Worm (Caenorhabditis elegans) whole organism, L4 larva: ENCODE data around the gene F10A3.17.

Experiments
- F26F4.8 ChIP-seq: fragments of 200-800 bp; sonication (Bioruptor generic); conservative IDR thresholded peaks from 2 replicates; pipeline ENCODE4 v1.3.6; 2022; ENCODE audit warnings: missing genetic modification characterization, missing compliant biosample characterization
- F49E8.2 ChIP-seq: sonication (generic microtip); optimal IDR thresholded peaks from 2 replicates; lab custom pipeline; 2016; ENCODE audit warnings: missing compliant biosample characterization, mild to moderate bottlenecking, missing genetic modification characterization, borderline replicate concordance
- R02D3.7 ChIP-seq: fragments of 150-350 bp; sonication (generic microtip); optimal IDR thresholded peaks from 3 replicates; lab custom pipeline; 2014; ENCODE audit warnings: missing biosample characterization, missing genetic modification characterization
- arid-1 ChIP-seq: fragments of 200-800 bp; sonication (Bioruptor generic); conservative IDR thresholded peaks from 2 replicates; pipeline ENCODE4 v1.3.6; 2022; ENCODE audit warnings: missing genetic modification reagents, missing genetic modification characterization, missing compliant biosample characterization
- ceh-20 ChIP-seq: fragments of 200-800 bp; sonication (Bioruptor generic); IDR thresholded peaks from 2 replicates; pipeline ENCODE4 v1.3.6; 2022; ENCODE audit warnings: missing genetic modification reagents, missing genetic modification characterization, missing compliant biosample characterization
- ceh-28 ChIP-seq: fragments of 150-350 bp; optimal IDR thresholded peaks from 2 replicates; lab custom pipeline; 2014; ENCODE audit warnings: missing biosample characterization, missing genetic modification reagents, missing genetic modification characterization
- ceh-82 ChIP-seq: sonication (generic microtip); optimal IDR thresholded peaks from 2 replicates; lab custom pipeline; 2017; ENCODE audit warnings: missing biosample characterization, missing genetic modification characterization
- ces-1 ChIP-seq: fragments of 150-350 bp; sonication (generic microtip); optimal IDR thresholded peaks from 4 replicates; lab custom pipeline; 2014; ENCODE audit warnings: missing biosample characterization, missing genetic modification reagents, missing genetic modification characterization
- ctbp-1 ChIP-seq: fragments of 200-800 bp; sonication (Bioruptor generic); IDR thresholded peaks from 2 replicates; pipeline ENCODE4 v1.3.6; 2022; ENCODE audit warnings: missing genetic modification reagents, missing genetic modification characterization, missing compliant biosample characterization
- dmd-6 ChIP-seq: fragments of 200-800 bp; sonication (Bioruptor generic); IDR thresholded peaks from 2 replicates; pipeline ENCODE4 v1.3.6; 2022; ENCODE audit warnings: missing genetic modification reagents, missing genetic modification characterization, missing compliant biosample characterization
- dmd-9 ChIP-seq: fragments of 200-800 bp; sonication (Bioruptor generic); IDR thresholded peaks from 2 replicates; pipeline ENCODE4 v1.3.6; 2022; ENCODE audit warnings: missing genetic modification reagents, missing genetic modification characterization, missing compliant biosample characterization
- duxl-1 ChIP-seq: sonication (generic microtip); optimal IDR thresholded peaks from 2 replicates; lab custom pipeline; 2016; ENCODE audit warnings: mild to moderate bottlenecking, missing genetic modification characterization, moderate library complexity, missing compliant biosample characterization; ENCODE audit not compliant: poor library complexity
- fos-1 ChIP-seq: fragments of 150-350 bp; optimal IDR thresholded peaks from 2 replicates; lab custom pipeline; 2014; ENCODE audit warnings: missing biosample characterization, missing genetic modification characterization
- lin-1 ChIP-seq: fragments of 200-800 bp; sonication (Bioruptor generic); IDR thresholded peaks from 2 replicates; pipeline ENCODE4 v1.3.6; 2022; ENCODE audit warnings: missing genetic modification reagents, missing genetic modification characterization, missing compliant biosample characterization
- lin-13 ChIP-seq: fragments of 150-350 bp; optimal IDR thresholded peaks from 2 replicates; lab custom pipeline; 2014; ENCODE audit warnings: missing biosample characterization, missing genetic modification reagents, missing genetic modification characterization
- lin-39 ChIP-seq: fragments of 150-350 bp; optimal IDR thresholded peaks from 2 replicates; lab custom pipeline; 2014; ENCODE audit warnings: missing biosample characterization, missing genetic modification reagents, missing genetic modification characterization
- lsy-2 ChIP-seq, 2 experiments: fragments of 150-350 bp in 1 of 2; sonication (generic microtip) in 1 of 2; optimal IDR thresholded peaks; 2 replicates each; lab custom pipeline; 2014 to 2017; ENCODE audit warnings: missing biosample characterization in 2 of 2, missing genetic modification characterization in 2 of 2
- madf-5 ChIP-seq, 2 experiments: fragments of 200-800 bp; sonication (Bioruptor generic); IDR thresholded peaks; 2 replicates each; pipeline ENCODE4 v1.3.6; 2022; ENCODE audit warnings: missing compliant biosample characterization in 2 of 2, missing genetic modification characterization in 2 of 2
- mxl-2 ChIP-seq: fragments of 200-800 bp; sonication (Bioruptor generic); conservative IDR thresholded peaks from 2 replicates; pipeline ENCODE4 v1.3.6; 2022; ENCODE audit warnings: missing genetic modification reagents, missing genetic modification characterization, missing compliant biosample characterization
- nhr-10 ChIP-seq: fragments of 150-350 bp; optimal IDR thresholded peaks from 2 replicates; lab custom pipeline; 2014; ENCODE audit warnings: missing biosample characterization, missing genetic modification characterization
- nhr-237 ChIP-seq: sonication (generic microtip); optimal IDR thresholded peaks from 2 replicates; lab custom pipeline; 2017; ENCODE audit warnings: missing biosample characterization, missing genetic modification characterization
- nhr-25 ChIP-seq: sonication (generic microtip); optimal IDR thresholded peaks from 2 replicates; lab custom pipeline; 2017; ENCODE audit warnings: missing genetic modification characterization, mild to moderate bottlenecking, missing compliant biosample characterization, antibody characterized with exemption, moderate library complexity, borderline replicate concordance; ENCODE audit not compliant: insufficient read depth
- nhr-6 ChIP-seq: fragments of 150-350 bp; optimal IDR thresholded peaks from 2 replicates; lab custom pipeline; 2014; ENCODE audit warnings: missing biosample characterization, missing genetic modification characterization
- nhr-76 ChIP-seq: fragments of 150-350 bp; optimal IDR thresholded peaks from 2 replicates; lab custom pipeline; 2014; ENCODE audit warnings: missing biosample characterization, missing genetic modification characterization
- nhr-77 ChIP-seq: fragments of 150-350 bp; optimal IDR thresholded peaks from 2 replicates; lab custom pipeline; 2014; ENCODE audit warnings: missing biosample characterization, missing genetic modification characterization
- pqm-1 ChIP-seq: sonication (generic microtip); optimal IDR thresholded peaks from 2 replicates; lab custom pipeline; 2017; ENCODE audit warnings: missing biosample characterization, missing genetic modification characterization
- saeg-2 ChIP-seq: fragments of 200-800 bp; sonication (Bioruptor generic); IDR thresholded peaks from 2 replicates; pipeline ENCODE4 v1.3.6; 2022; ENCODE audit warnings: missing genetic modification reagents, missing genetic modification characterization, missing compliant biosample characterization
- set-16 ChIP-seq: fragments of 200-800 bp; sonication (Bioruptor generic); IDR thresholded peaks from 2 replicates; pipeline ENCODE4 v1.3.6; 2022; ENCODE audit warnings: missing genetic modification reagents, missing genetic modification characterization, missing compliant biosample characterization
- snpc-1.2 ChIP-seq: fragments of 200-800 bp; sonication (Bioruptor generic); IDR thresholded peaks from 2 replicates; pipeline ENCODE4 v1.3.6; 2022; ENCODE audit warnings: missing genetic modification reagents, missing genetic modification characterization, missing compliant biosample characterization
- snpc-4 ChIP-seq: fragments of 150-350 bp; optimal IDR thresholded peaks from 2 replicates; lab custom pipeline; 2014; ENCODE audit warnings: missing biosample characterization, missing genetic modification characterization
- spr-1 ChIP-seq: sonication (generic microtip); optimal IDR thresholded peaks from 2 replicates; lab custom pipeline; 2016; ENCODE audit warnings: mild to moderate bottlenecking, missing genetic modification characterization, missing compliant biosample characterization
- unc-130 ChIP-seq: sonication (generic microtip); optimal IDR thresholded peaks from 2 replicates; lab custom pipeline; 2016; ENCODE audit warnings: missing genetic modification reagents, missing genetic modification characterization, missing compliant biosample characterization
- zfp-3 ChIP-seq: fragments of 200-800 bp; sonication (Bioruptor generic); conservative IDR thresholded peaks from 2 replicates; pipeline ENCODE4 v1.3.6; 2022; ENCODE audit warnings: missing genetic modification reagents, missing genetic modification characterization, missing compliant biosample characterization
- zip-2 ChIP-seq: fragments of 150-350 bp; optimal IDR thresholded peaks from 2 replicates; lab custom pipeline; 2014; ENCODE audit warnings: missing biosample characterization, missing genetic modification characterization

The F10A3.17 gene

ce11 chrV:16115381-16115780 lies 44.1 kb downstream of the F10A3.17 start, which contains the start of gene str-25:
Gene str-25 (plus strand): TSS chrV:16115681.
- TF ChIP-seq dmd-6 (GFP tag; lab: Robert Waterston, UW) (no peak), F26F4.8 (GFP tag; lab: Robert Waterston, UW) (no peak), dmd-9 (GFP tag; lab: Robert Waterston, UW) (no peak), set-16 (no peak), spr-1 (tag; lab: Kevin White, UChicago) (no peak), lin-13 (GFP tag; lab: Kevin White, UChicago) (no peak), zip-2 (tag; lab: Kevin White, UChicago) (no peak), ceh-20 (GFP tag; lab: Robert Waterston, UW) (no peak), snpc-4 (tag; lab: Kevin White, UChicago) (no peak), ctbp-1 (GFP tag; lab: Robert Waterston, UW) (no peak), nhr-6 (tag; lab: Kevin White, UChicago) (no peak), nhr-76 (tag; lab: Kevin White, UChicago) (no peak), madf-5 (GFP tag; IDR thresholded peaks at IDR 0.05; lab: Robert Waterston, UW) (no peak), pqm-1 (tag; lab: Kevin White, UChicago) (no peak), zfp-3 (no peak), nhr-10 (tag; lab: Kevin White, UChicago) (no peak), nhr-237 (tag; lab: Kevin White, UChicago) (no peak)

DNA sequence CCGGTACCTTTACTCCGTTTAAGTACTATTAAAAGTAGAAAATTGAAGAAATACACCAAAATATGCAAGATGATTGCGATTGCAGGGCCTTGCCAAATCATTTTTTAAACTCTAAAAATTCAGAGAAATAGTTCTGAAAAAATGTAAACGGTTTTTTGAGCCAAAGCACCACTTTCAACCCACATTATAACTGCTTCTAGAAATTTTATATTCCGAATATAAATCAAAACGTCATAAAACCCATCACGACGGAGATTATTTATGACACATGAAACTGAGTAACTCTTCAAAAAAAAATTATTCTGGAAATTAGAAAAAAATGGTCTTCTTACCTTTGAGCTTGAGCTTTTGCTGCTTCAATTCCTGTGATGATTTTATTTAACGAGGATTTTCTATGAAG lies 45.3 kb downstream of the F10A3.17 start, which contains the start of gene srxa-16:
Gene srxa-16 (minus strand): TSS at position 101 of the 400 bp plus-strand sequence.
- TF ChIP-seq snpc-1.2 (no peak), lin-39 (tag; lab: Kevin White, UChicago) (no peak), ceh-82 (tag; lab: Kevin White, UChicago) (no peak), R02D3.7 (tag; lab: Kevin White, UChicago) (no peak), ces-1 (GFP tag; lab: Kevin White, UChicago) (no peak), lsy-2 (tag; optimal IDR thresholded peaks at IDR 0.05; lab: Kevin White, UChicago) (no peak), fos-1 (tag; lab: Kevin White, UChicago) (no peak), zfp-3 (no peak), nhr-25 (tag; lab: Kevin White, UChicago) (no peak), duxl-1 (no peak), mxl-2 (GFP tag; lab: Robert Waterston, UW) (no peak), arid-1 (GFP tag; lab: Robert Waterston, UW) (no peak), ceh-28 (tag; lab: Kevin White, UChicago) (no peak), lin-1 (no peak), unc-130 (no peak), spr-1 (tag; lab: Kevin White, UChicago) (no peak), F49E8.2 (tag; lab: Kevin White, UChicago) (no peak), saeg-2 (no peak), nhr-77 (tag; lab: Kevin White, UChicago) (no peak), snpc-4 (tag; lab: Kevin White, UChicago) (no peak)
